Fruit fly (Drosophila melanogaster) S2 (cell line): ENCODE results near the gene Cfp1.

Experiments
- CG8478 ChIP-seq: fragments of >200 bp; optimal IDR thresholded peaks from 2 replicates; lab custom pipeline; 2018
- CTCF ChIP-seq, 2 experiments: fragments of >200 bp; optimal IDR thresholded peaks; 2 replicates each; lab custom pipeline; 2018

Gene Cfp1

dm6 chrX:9267598-9267997, 5.2 kb downstream of the Cfp1 start, which contains the start of gene Erk7:
Erk7 (minus strand) TSS chrX:9267698.
- TF ChIP-seq CTCF (optimal IDR thresholded peaks at IDR 0.05; lab: Kevin White, UChicago), result no peak
- TF ChIP-seq CG8478, result no peak

- TF ChIP-seq CG8478, result no peak
- no peak for TF ChIP-seq CTCF (optimal IDR thresholded peaks at IDR 0.05; lab: Kevin White, UChicago)
These were observed 6.7 kb downstream of the Cfp1 start for dm6 chrX:9266082-9266481.

- TF ChIP-seq CG8478, result no peak
- no peak for TF ChIP-seq CTCF (optimal IDR thresholded peaks at IDR 0.05; lab: Kevin White, UChicago)
These were observed 16.7 kb downstream of the Cfp1 start, which contains the start of gene ric8a for dm6 chrX:9255964-9256520. ric8a (plus strand) TSS chrX:9256168.

- no peak for TF ChIP-seq CG8478
- TF ChIP-seq CTCF (optimal IDR thresholded peaks at IDR 0.05; lab: Kevin White, UChicago), result no peak
These were observed 17.7 kb downstream of the Cfp1 start for dm6 chrX:9255021-9255420.

- no peak for TF ChIP-seq CTCF (optimal IDR thresholded peaks at IDR 0.05; lab: Kevin White, UChicago)
- TF ChIP-seq CG8478, result no peak
These were observed 20.6 kb downstream of the Cfp1 start for dm6 chrX:9252051-9252708.

- TF ChIP-seq CTCF (optimal IDR thresholded peaks at IDR 0.05; lab: Kevin White, UChicago), result no peak
- TF ChIP-seq CG8478, result no peak
These were observed 21.4 kb downstream of the Cfp1 start for dm6 chrX:9251212-9251877.

dm6 chrX:9250161-9250831, 22.5 kb downstream of the Cfp1 start, which contains the start of gene CG17754:
CG17754 (plus strand) TSS chrX:9250420.
- TF ChIP-seq CG8478, result no peak
- TF ChIP-seq CTCF (optimal IDR thresholded peaks at IDR 0.05; lab: Kevin White, UChicago), result no peak

- no peak for TF ChIP-seq CTCF (optimal IDR thresholded peaks at IDR 0.05; lab: Kevin White, UChicago)
- no peak for TF ChIP-seq CG8478
These were observed 24.7 kb downstream of the Cfp1 start for dm6 chrX:9248040-9248439.

DNA sequence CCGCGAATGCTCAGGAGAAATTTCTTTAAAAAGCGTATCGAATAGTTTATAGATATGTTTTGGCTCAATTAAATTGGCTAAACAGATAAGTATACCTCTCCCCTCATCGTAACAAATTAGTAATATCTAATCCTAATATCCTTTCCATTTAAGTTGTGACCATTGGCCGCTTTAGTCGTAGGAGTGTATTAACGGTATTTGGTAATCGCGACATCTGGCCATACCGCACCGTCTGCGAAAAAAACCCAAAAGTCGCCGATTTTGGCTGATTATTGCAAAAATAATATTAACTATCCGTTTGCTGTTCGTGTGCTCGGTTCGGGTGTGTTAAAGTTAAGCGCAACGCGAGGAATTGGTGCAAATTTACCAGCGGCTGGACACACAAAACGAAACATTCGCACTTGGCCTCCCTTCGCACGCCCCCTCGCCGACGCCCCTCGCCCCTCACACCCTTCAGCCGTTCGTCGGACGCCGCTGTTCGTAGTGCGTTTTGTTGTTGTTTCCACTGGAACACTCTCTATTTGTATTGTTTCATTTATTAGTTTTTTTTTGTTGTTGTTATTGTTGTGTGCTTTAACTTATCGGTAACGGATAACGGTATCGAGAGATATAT, 25.5 kb downstream of the Cfp1 start, which contains the start of the genes amx and Dsor1:
Gene amx (minus strand): TSS at position 166 of the 613 bp plus-strand sequence.
Gene Dsor1 (plus strand): TSS at position 172 of the 613 bp plus-strand sequence.
- no peak for TF ChIP-seq CG8478
- no peak for TF ChIP-seq CTCF (optimal IDR thresholded peaks at IDR 0.05; lab: Kevin White, UChicago)

DNA sequence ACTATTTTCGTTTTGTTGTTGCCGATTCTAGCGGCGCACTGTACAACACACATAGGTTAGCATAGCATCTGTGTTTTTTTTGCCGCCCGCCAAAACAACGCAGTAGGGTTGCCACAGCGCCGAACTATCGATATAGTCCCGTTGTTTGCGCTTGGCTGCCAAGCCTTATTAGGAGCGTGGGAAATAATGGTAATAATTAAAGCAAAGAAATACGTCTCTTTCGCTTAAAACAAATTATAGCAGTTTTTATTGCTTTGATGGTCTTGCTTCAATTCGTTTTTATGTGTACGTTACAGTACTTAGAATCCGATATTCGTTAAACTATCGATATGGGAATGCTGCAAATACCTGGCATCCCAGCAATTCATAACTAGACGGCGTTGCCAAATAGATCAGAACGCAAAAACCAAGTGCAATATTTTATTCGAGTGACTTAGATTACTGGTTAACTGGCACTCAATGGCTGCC, 29.3 kb downstream of the Cfp1 start, which contains the start of the genes mxc and Larp7:
Gene mxc (minus strand): TSS at position 51 of the 468 bp plus-strand sequence.
Gene Larp7 (plus strand): TSS at position 401 of the 468 bp plus-strand sequence.
- peak in 1 of 2 experiments; percentile 21 for TF ChIP-seq CTCF (optimal IDR thresholded peaks at IDR 0.05; lab: Kevin White, UChicago)
- no peak for TF ChIP-seq CG8478

DNA sequence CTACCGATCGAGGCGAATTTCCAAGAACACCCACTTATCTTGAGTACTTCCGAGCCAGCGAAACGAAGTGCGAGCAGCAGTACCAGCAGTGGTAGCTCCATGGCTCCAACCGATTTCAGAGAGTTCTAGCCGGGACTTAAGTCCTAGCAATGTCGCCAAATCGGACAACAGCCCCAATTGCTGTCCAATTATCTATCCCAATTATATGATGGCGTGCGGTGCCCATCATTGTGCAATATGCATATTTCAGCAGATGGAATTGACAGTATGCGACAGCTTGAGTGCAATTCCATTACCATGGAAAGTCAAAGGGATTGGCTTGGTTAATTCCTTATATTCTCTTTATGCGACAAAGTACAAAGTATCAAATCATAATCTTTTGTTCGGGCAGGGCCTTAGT, 36.3 kb downstream of the Cfp1 start, which contains the start of gene Ir8a:
Gene Ir8a (minus strand): TSS at position 101 of the 400 bp plus-strand sequence.
- TF ChIP-seq CTCF (optimal IDR thresholded peaks at IDR 0.05; lab: Kevin White, UChicago) (no peak), CG8478 (no peak)

dm6 chrX:9232199-9232598, 40.6 kb downstream of the Cfp1 start, which contains the start of gene CG12121:
CG12121 (minus strand) TSS chrX:9232378.
- TF ChIP-seq CG8478, result no peak
- no peak for TF ChIP-seq CTCF (optimal IDR thresholded peaks at IDR 0.05; lab: Kevin White, UChicago)

- TF ChIP-seq CTCF (optimal IDR thresholded peaks at IDR 0.05; lab: Kevin White, UChicago) (no peak), CG8478 (no peak)
These were observed 45.9 kb downstream of the Cfp1 start, which contains the start of gene Gr8a for dm6 chrX:9226837-9227236. Gr8a (plus strand) TSS chrX:9227137.

- TF ChIP-seq CG8478 (no peak), CTCF (optimal IDR thresholded peaks at IDR 0.05; lab: Kevin White, UChicago) (no peak)
These were observed 47.6 kb downstream of the Cfp1 start, which contains the start of gene CG15370 for dm6 chrX:9225137-9225536. CG15370 (plus strand) TSS chrX:9225437.
